Fruit fly (Drosophila melanogaster) ovary, adult (tissue): ENCODE data around the gene CG3862.
A peak's percentile ranks its signal among the peaks of the same experiment; 100 is the strongest.

Experiments
- CG17801 ChIP-seq: fragments of 200-800 bp; optimal IDR thresholded peaks from 2 replicates; lab custom pipeline; 2019; ENCODE audit warnings: missing biosample characterization, mild to moderate bottlenecking, missing genetic modification characterization, moderate library complexity; ENCODE audit not compliant: partially characterized antibody

CG3862 gene

DNA sequence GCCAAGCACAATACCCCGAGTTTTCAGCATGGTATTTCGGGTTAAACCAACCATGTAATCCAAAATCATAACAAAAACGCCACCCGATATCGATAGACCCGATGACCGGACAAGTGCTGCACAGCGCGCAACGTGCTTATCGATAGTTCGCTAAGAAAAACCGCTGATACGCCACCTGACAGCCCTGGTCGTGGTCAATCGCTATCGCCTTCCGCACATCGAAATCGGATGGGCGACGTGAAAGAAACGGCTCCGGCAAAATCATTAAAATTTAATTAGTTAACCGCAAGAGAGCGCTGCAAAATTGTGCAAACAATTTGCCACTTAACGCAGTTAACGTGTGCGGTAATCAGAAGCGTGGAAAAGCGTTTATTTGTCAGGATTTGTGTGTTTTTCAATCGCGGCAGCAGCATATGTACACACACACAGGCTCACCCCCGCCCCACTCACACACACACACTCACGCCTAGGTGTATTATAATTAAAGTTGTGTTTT is at the start of gene CG3862, which contains the start of gene dock:
CG3862 (minus strand) TSS at position 94 of the 496 bp plus-strand sequence.
dock (plus strand) TSS at position 202 of the 496 bp plus-strand sequence.
- TF ChIP-seq CG17801 (GFP tag; lab: Kevin White, UChicago) = peak; percentile 60

DNA sequence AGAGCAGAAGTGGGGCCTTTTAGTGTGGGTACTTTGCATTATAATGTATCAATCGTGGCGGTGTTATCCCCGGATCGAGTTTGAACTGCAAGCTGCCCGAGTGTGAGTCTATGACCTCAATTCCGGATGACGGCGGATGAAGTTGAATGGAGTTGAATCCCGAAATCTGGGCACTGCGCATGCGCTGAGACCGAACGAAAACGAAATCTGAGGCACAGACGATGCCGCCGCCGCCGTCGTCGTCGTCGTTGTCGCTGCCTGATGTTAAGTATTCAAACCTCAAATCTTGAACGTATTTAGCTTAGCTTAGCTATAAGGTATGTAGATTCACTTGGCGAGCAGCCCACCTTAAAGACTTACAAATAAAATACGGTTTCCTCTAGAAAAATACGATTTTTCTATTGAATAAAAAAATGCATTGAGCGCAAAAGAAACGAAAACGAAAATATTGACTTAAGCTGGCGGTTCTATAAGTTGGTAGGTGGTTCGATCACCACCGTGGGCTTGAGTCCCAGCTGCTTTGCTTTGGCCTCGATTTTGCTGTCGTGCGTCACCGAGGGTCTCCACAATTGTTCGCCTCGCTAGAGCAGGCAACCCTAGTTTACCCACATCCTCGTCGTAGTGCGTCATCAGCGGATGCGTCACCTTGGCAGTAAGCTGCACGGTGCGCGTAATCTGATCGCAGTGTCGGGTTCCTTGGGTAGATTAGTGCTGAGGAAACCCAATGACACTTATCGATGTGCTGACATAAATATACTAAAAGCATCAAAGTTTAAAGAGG is 48.3 kb upstream of the CG3862 start:
- TF ChIP-seq CG17801 (GFP tag; lab: Kevin White, UChicago) = no peak

- no peak for TF ChIP-seq CG17801 (GFP tag; lab: Kevin White, UChicago)
Observed at dm6 chr2L:871419-871846, 45.8 kb upstream of the CG3862 start.

DNA sequence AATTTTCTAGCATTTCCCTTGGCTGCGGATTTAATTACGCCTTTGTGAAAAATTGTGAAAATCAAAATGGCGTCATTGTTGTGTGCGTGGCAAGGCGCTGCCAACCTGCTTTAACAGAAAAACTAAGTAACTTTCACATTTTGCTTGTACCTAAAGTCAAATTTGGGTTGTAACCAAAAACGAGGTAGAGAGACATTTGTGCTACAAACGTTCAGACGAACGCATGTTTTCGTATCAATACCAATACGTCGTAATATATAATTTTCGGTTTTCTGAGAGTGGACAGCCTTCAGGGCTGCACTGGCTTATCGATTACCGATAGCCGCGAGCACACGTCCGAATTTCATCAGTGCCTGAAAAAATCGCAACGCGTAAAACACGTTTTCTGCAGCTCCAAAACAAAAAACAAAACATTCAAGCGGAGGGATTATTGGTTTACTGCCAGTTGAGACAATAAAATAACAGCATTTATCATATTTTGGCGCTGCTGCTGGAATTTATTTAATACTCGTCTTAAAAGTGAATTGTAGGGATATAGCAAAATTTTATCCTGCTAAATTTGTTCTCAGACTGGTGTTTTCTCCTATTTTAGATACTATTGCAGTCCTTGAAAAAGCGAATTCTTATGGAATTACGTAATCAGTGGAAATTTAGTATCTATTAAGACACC is 45.2 kb upstream of the CG3862 start:
- peak; percentile 70 for TF ChIP-seq CG17801 (GFP tag; lab: Kevin White, UChicago)

DNA sequence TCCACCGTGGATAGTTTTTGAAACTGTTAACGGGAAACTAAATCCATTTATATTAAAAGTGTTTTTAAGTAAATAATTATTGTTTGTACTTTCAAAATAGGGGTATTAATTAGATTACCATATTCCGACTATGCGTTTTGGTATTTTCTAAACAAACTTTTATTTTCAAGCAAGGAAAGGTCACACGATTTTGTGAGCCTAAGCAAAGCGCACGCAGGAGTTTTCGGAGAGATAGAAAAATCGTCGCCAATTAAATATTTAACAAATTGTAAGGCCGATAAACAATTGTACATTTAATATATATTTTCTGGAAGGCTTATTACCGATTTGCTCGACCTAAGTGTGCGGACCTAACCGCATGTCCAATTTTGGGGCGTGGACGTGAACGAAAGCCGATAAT is 44.6 kb upstream of the CG3862 start, which contains the start of gene PNUTS:
PNUTS (plus strand) TSS at position 181 of the 400 bp plus-strand sequence.
- no peak for TF ChIP-seq CG17801 (GFP tag; lab: Kevin White, UChicago)

DNA sequence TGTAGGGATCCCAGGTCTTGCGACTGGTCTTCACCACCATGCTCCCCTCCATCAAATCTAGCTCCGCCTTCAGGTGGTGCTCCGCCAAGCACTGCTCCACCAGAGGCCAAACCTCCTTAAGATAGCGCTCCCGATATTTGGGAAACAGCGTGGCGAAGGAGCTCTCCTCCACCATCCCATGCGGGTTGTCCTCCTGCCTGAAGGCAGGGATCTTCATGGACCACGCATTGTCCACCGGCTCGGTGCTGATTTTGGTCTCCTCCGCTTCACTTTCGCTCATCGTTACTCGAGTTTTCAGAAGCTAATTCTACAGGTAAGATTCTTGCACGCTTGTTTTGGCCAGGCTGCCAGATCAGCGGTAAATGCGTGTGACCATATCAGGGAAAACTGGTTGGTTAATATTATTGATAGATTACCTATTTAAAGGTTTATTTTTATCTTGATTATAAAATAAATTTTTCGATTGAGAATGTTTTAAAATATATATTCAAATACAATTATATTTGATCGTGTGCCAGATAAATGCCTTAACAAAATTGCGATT is 43.9 kb upstream of the CG3862 start, which contains the start of gene dbe:
dbe (minus strand) TSS at position 361 of the 544 bp plus-strand sequence.
- no peak for TF ChIP-seq CG17801 (GFP tag; lab: Kevin White, UChicago)

- no peak for TF ChIP-seq CG17801 (GFP tag; lab: Kevin White, UChicago)
Observed at dm6 chr2L:868961-869360, 43.3 kb upstream of the CG3862 start.

- TF ChIP-seq CG17801 (GFP tag; lab: Kevin White, UChicago) = peak; percentile 51
Observed at dm6 chr2L:867899-868605, 42.4 kb upstream of the CG3862 start, which contains the start of gene aru. TSS of gene aru (minus strand) at chr2L:868354.

DNA sequence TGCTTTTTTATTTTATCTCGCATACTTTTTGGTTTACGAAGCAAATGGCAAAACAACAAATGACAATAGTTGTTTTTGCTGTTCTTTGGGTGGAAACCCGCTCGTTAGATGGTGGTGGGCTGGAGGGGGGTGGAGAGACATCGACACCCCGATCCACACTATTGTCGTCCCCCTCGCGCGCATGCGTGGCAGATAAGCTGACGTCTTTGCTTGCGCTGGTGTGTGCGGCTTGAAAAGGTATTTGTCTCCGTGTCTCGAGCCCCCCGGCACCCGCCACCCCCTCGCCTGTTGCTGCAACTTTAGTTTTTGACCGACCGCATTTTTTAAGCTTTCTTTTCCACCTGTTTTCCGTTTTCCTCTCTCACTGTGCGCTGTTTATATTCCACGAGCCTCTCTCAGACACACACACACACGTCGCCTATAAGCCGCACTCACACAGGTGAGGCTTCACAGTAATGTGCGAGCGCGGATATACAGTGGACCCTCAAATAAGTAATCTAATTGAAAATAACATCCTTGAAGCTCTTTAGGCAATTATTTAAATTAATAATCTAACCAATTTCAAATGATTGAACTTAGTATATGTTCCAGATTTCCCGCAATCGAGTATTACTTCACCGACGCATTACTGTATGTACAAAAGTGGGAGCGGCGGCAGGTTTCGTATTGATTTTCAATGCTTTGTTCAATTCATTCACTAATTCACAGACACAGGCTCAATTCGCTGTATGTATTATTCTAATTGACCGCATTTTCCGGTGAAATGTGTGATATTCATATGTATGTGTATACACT is 41.5 kb upstream of the CG3862 start:
- TF ChIP-seq CG17801 (GFP tag; lab: Kevin White, UChicago) = peak; percentile 97

DNA sequence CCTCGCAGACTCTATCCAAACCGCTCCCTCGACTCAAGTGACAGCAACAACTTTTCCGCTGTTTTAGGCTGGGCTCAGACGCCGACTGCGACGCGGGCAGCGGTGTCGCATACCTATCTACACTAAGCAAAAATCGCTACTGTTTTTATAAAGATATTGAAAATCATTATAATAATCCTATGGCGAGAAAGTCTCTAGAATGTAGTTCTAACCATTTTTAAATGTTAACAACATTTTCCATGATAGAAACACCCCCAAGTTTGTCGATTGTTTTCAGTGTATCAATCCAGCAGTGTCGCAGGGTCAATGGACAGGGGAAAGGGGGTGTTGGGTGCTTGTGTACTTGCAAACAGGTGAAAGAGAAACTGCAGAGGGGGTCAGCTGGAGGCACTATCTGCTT is 40.2 kb upstream of the CG3862 start:
- peak; percentile 97 for TF ChIP-seq CG17801 (GFP tag; lab: Kevin White, UChicago)

- TF ChIP-seq CG17801 (GFP tag; lab: Kevin White, UChicago) = no peak
Observed at dm6 chr2L:859897-860296, 34.2 kb upstream of the CG3862 start, which contains the start of gene CG13950. TSS of gene CG13950 (plus strand) at chr2L:860197.

DNA sequence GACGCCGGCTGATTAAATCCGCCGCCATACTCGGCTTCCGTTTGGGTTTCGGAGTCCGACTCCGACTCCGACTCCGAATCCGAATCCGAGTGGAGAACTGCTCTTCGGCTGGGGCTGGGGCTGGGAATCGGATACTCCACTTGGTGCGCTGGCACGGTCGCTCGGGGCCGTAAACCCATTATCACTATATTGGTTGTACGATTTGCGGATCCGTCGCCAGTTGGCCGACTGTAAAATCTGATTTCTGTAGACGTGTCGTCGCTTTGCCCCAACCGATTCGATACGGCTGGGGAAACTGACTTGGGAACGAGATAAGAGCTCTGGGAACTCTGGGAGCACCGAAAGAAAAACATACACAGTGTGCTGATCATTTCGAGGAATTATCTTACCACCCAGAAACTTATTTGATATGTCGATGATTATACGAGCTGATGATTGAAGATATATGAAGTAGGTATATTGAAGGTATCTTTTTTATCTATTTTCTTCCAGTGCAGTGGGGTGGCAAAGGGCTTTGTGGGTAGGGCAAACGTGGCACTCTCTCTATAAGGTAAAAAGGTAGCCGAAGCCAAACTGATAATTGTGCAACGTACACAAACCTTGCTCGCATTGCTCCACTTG is 32.3 kb upstream of the CG3862 start:
- no peak for TF ChIP-seq CG17801 (GFP tag; lab: Kevin White, UChicago)
